Fruit fly (Drosophila melanogaster) whole organism, embryonic: Measurements from ENCODE around the gene CG33108.

Source experiments
- C15 ChIP-seq: fragments of 200-800 bp; sonication (Bioruptor generic); IDR thresholded peaks from 3 replicates; pipeline ENCODE4 v1.3.6; 2022; ENCODE audit warnings: missing biosample characterization, missing genetic modification characterization
- CG10267 ChIP-seq: fragments of 200-800 bp; sonication (Bioruptor generic); optimal IDR thresholded peaks from 2 replicates; lab custom pipeline; 2018; ENCODE audit warnings: missing biosample characterization, mild to moderate bottlenecking, missing genetic modification characterization, moderate library complexity
- CG12744 ChIP-seq: fragments of 200-800 bp; sonication (Bioruptor generic); optimal IDR thresholded peaks from 2 replicates; lab custom pipeline; 2016; ENCODE audit warnings: missing biosample characterization, missing genetic modification characterization
- CG12942 ChIP-seq: fragments of 200-800 bp; sonication (Bioruptor generic); optimal IDR thresholded peaks from 3 replicates; lab custom pipeline; 2016; ENCODE audit warnings: missing biosample characterization, missing genetic modification characterization
- CG13424 ChIP-seq: fragments of 200-800 bp; sonication (Bioruptor generic); optimal IDR thresholded peaks from 2 replicates; lab custom pipeline; 2019; ENCODE audit warnings: missing biosample characterization, mild to moderate bottlenecking, missing genetic modification characterization, moderate library complexity
- CG13894 ChIP-seq: fragments of 200-800 bp; sonication (Bioruptor generic); optimal IDR thresholded peaks from 3 replicates; lab custom pipeline; 2018; ENCODE audit warnings: missing biosample characterization, mild to moderate bottlenecking, missing genetic modification characterization, moderate library complexity
- CG1529 ChIP-seq: fragments of 200-800 bp; sonication (Bioruptor generic); optimal IDR thresholded peaks from 3 replicates; lab custom pipeline; 2018; ENCODE audit warnings: missing biosample characterization, missing genetic modification characterization
- CG1602 ChIP-seq: fragments of 200-800 bp; sonication (Bioruptor generic); optimal IDR thresholded peaks from 3 replicates; lab custom pipeline; 2016; ENCODE audit warnings: missing biosample characterization, missing genetic modification characterization
- CG1603 ChIP-seq: fragments of 200-800 bp; sonication (Bioruptor generic); optimal IDR thresholded peaks from 2 replicates; lab custom pipeline; 2019; ENCODE audit warnings: missing biosample characterization, mild to moderate bottlenecking, missing genetic modification characterization, moderate library complexity
- CG17568 ChIP-seq: fragments of 200-800 bp; sonication (Bioruptor generic); optimal IDR thresholded peaks from 2 replicates; lab custom pipeline; 2018; ENCODE audit warnings: missing biosample characterization, mild to moderate bottlenecking, missing genetic modification characterization, moderate library complexity
- CG18599 ChIP-seq: fragments of 200-800 bp; sonication (Bioruptor generic); optimal IDR thresholded peaks from 3 replicates; lab custom pipeline; 2017; ENCODE audit warnings: missing biosample characterization, missing genetic modification characterization, mild to moderate bottlenecking, moderate library complexity, missing genetic modification reagents
- CG2116 ChIP-seq: fragments of 200-800 bp; sonication (Bioruptor generic); optimal IDR thresholded peaks from 3 replicates; lab custom pipeline; 2018; ENCODE audit warnings: missing biosample characterization, mild to moderate bottlenecking, missing genetic modification characterization
- CG2678 ChIP-seq: fragments of 200-800 bp; sonication (Bioruptor generic); optimal IDR thresholded peaks from 3 replicates; lab custom pipeline; 2019; ENCODE audit warnings: missing biosample characterization, mild to moderate bottlenecking, missing genetic modification characterization, moderate library complexity
- CG3163 ChIP-seq: fragments of 200-800 bp; sonication (Bioruptor generic); optimal IDR thresholded peaks from 3 replicates; lab custom pipeline; 2016; ENCODE audit warnings: missing biosample characterization, missing genetic modification characterization
- CG4854 ChIP-seq: fragments of 200-800 bp; sonication (Bioruptor generic); optimal IDR thresholded peaks from 2 replicates; lab custom pipeline; 2016; ENCODE audit warnings: missing biosample characterization, missing genetic modification characterization, inconsistent platforms
- CG5180 ChIP-seq: fragments of 200-800 bp; sonication (Bioruptor generic); optimal IDR thresholded peaks from 3 replicates; lab custom pipeline; 2017; ENCODE audit warnings: missing biosample characterization, missing genetic modification characterization, mild to moderate bottlenecking, moderate library complexity, missing genetic modification reagents
- CG6683 ChIP-seq: fragments of 200-800 bp; sonication (Bioruptor generic); optimal IDR thresholded peaks from 2 replicates; lab custom pipeline; 2017; ENCODE audit warnings: missing biosample characterization, mild to moderate bottlenecking, missing genetic modification characterization, missing genetic modification reagents
- CG8089 ChIP-seq: fragments of 200-800 bp; sonication (Bioruptor generic); optimal IDR thresholded peaks from 3 replicates; lab custom pipeline; 2016; ENCODE audit warnings: missing biosample characterization, missing genetic modification characterization
- Camta ChIP-seq: fragments of 200-800 bp; sonication (Bioruptor generic); optimal IDR thresholded peaks from 2 replicates; lab custom pipeline; 2016; ENCODE audit warnings: missing biosample characterization, missing genetic modification characterization
- Dbx ChIP-seq: fragments of 200-800 bp; sonication (Bioruptor generic); IDR thresholded peaks from 3 replicates; pipeline ENCODE4 v1.3.6; 2022; ENCODE audit warnings: missing biosample characterization, missing genetic modification characterization
- Ets97D ChIP-seq: fragments of 200-800 bp; sonication (Bioruptor generic); optimal IDR thresholded peaks from 3 replicates; lab custom pipeline; 2016; ENCODE audit warnings: missing biosample characterization, missing genetic modification characterization
- Fer2 ChIP-seq: fragments of 200-800 bp; sonication (Bioruptor generic); optimal IDR thresholded peaks from 2 replicates; lab custom pipeline; 2018; ENCODE audit warnings: missing biosample characterization, mild to moderate bottlenecking, missing genetic modification characterization, moderate library complexity
- GATAe ChIP-seq: fragments of 200-800 bp; sonication (Bioruptor generic); conservative IDR thresholded peaks from 2 replicates; pipeline ENCODE4 v1.3.6; 2022; ENCODE audit warnings: missing biosample characterization, missing genetic modification characterization
- Hmx ChIP-seq: fragments of 200-800 bp; sonication (Bioruptor generic); optimal IDR thresholded peaks from 2 replicates; lab custom pipeline; 2016; ENCODE audit warnings: missing biosample characterization, missing genetic modification characterization
- Hr3 ChIP-seq: fragments of 200-800 bp; sonication (Bioruptor generic); optimal IDR thresholded peaks from 3 replicates; lab custom pipeline; 2016; ENCODE audit warnings: missing biosample characterization, missing genetic modification characterization
- NfI ChIP-seq: fragments of 200-800 bp; sonication (Bioruptor generic); optimal IDR thresholded peaks from 3 replicates; lab custom pipeline; 2018; ENCODE audit warnings: missing biosample characterization, mild to moderate bottlenecking, missing genetic modification characterization, moderate library complexity
- Optix ChIP-seq: fragments of 200-800 bp; sonication (Bioruptor generic); IDR thresholded peaks from 3 replicates; pipeline ENCODE4 v1.3.6; 2022; ENCODE audit warnings: missing biosample characterization, missing genetic modification characterization
- Sry-β ChIP-seq: fragments of 200-800 bp; sonication (Bioruptor generic); optimal IDR thresholded peaks from 2 replicates; lab custom pipeline; 2018; ENCODE audit warnings: missing biosample characterization, mild to moderate bottlenecking, missing genetic modification characterization, moderate library complexity
- Vsx1 ChIP-seq: fragments of 200-800 bp; sonication (Bioruptor generic); optimal IDR thresholded peaks from 2 replicates; lab custom pipeline; 2017; ENCODE audit warnings: missing biosample characterization, mild to moderate bottlenecking, missing genetic modification characterization, missing genetic modification reagents
- abd-A ChIP-seq: fragments of 200-800 bp; sonication (Bioruptor generic); optimal IDR thresholded peaks from 3 replicates; lab custom pipeline; 2019; ENCODE audit warnings: missing biosample characterization, mild to moderate bottlenecking, missing genetic modification characterization, moderate library complexity
- ara ChIP-seq: fragments of 200-800 bp; sonication (Bioruptor generic); IDR thresholded peaks from 2 replicates; pipeline ENCODE4 v1.3.6; 2022; ENCODE audit warnings: missing biosample characterization, missing genetic modification characterization
- ash1 ChIP-seq: fragments of 200-800 bp; sonication (Bioruptor generic); optimal IDR thresholded peaks from 2 replicates; lab custom pipeline; 2018; ENCODE audit warnings: missing biosample characterization, mild to moderate bottlenecking, missing genetic modification characterization
- az2 ChIP-seq: fragments of 200-800 bp; sonication (Bioruptor generic); optimal IDR thresholded peaks from 3 replicates; lab custom pipeline; 2016; ENCODE audit warnings: missing biosample characterization, missing genetic modification characterization
- cato ChIP-seq: fragments of 200-800 bp; sonication (Bioruptor generic); optimal IDR thresholded peaks from 2 replicates; lab custom pipeline; 2016; ENCODE audit warnings: missing biosample characterization, missing genetic modification characterization, borderline replicate concordance
- chn ChIP-seq: fragments of 200-800 bp; sonication (Bioruptor generic); optimal IDR thresholded peaks from 2 replicates; lab custom pipeline; 2016; ENCODE audit warnings: missing biosample characterization, missing genetic modification characterization
- cwo ChIP-seq: fragments of 200-800 bp; sonication (Bioruptor generic); optimal IDR thresholded peaks from 3 replicates; lab custom pipeline; 2017; ENCODE audit warnings: missing biosample characterization, missing genetic modification characterization, mild to moderate bottlenecking, moderate library complexity, missing genetic modification reagents
- dmrt11E ChIP-seq: fragments of 200-800 bp; sonication (Bioruptor generic); optimal IDR thresholded peaks from 3 replicates; lab custom pipeline; 2018; ENCODE audit warnings: missing biosample characterization, mild to moderate bottlenecking, missing genetic modification characterization, moderate library complexity
- gcm2 ChIP-seq: fragments of 200-800 bp; sonication (Bioruptor generic); optimal IDR thresholded peaks from 2 replicates; lab custom pipeline; 2016; ENCODE audit warnings: missing biosample characterization, missing genetic modification characterization
- grau ChIP-seq: fragments of 200-800 bp; optimal IDR thresholded peaks from 3 replicates; lab custom pipeline; 2019; ENCODE audit warnings: missing biosample characterization, mild to moderate bottlenecking, missing genetic modification characterization, moderate library complexity
- hkb ChIP-seq, 2 experiments: fragments of 200-800 bp in 1 of 2; fragments of >200 bp in 1 of 2; sonication (Bioruptor generic) in 1 of 2; IDR thresholded peaks in 1 of 2; optimal IDR thresholded peaks in 1 of 2; 2 replicates each; pipeline versions ENCODE4 v1.3.6 to Lab custom; 2017 to 2022; ENCODE audit warnings: missing biosample characterization in 1 of 2, missing genetic modification characterization in 1 of 2
- ind ChIP-seq: fragments of 200-800 bp; sonication (Bioruptor generic); optimal IDR thresholded peaks from 3 replicates; lab custom pipeline; 2016; ENCODE audit warnings: missing biosample characterization, missing genetic modification characterization
- oc ChIP-seq: fragments of 200-800 bp; sonication (Bioruptor generic); optimal IDR thresholded peaks from 2 replicates; lab custom pipeline; 2018; ENCODE audit warnings: missing biosample characterization, mild to moderate bottlenecking, missing genetic modification characterization, moderate library complexity
- odd ChIP-seq: fragments of 200-800 bp; sonication (Bioruptor generic); optimal IDR thresholded peaks from 2 replicates; lab custom pipeline; 2017; ENCODE audit warnings: missing biosample characterization, mild to moderate bottlenecking, missing genetic modification characterization
- twi ChIP-seq: fragments of 200-800 bp; optimal IDR thresholded peaks from 2 replicates; lab custom pipeline; 2019; ENCODE audit warnings: missing biosample characterization, mild to moderate bottlenecking, missing genetic modification characterization, moderate library complexity
- unc-4 ChIP-seq: fragments of 200-800 bp; sonication (Bioruptor generic); IDR thresholded peaks from 2 replicates; pipeline ENCODE4 v1.3.6; 2022; ENCODE audit warnings: missing biosample characterization, missing genetic modification characterization; ENCODE audit not compliant: partially characterized antibody
- wek ChIP-seq: fragments of 200-800 bp; sonication (Bioruptor generic); optimal IDR thresholded peaks from 3 replicates; lab custom pipeline; 2018; ENCODE audit warnings: missing biosample characterization, mild to moderate bottlenecking, missing genetic modification characterization, moderate library complexity
- wor ChIP-seq: fragments of 200-800 bp; sonication (Bioruptor generic); IDR thresholded peaks from 2 replicates; pipeline ENCODE4 v1.3.6; 2022; ENCODE audit warnings: missing biosample characterization, missing genetic modification characterization
- zfh1 ChIP-seq: fragments of 200-800 bp; sonication (Bioruptor generic); IDR thresholded peaks from 3 replicates; pipeline ENCODE4 v1.3.6; 2022; ENCODE audit warnings: missing biosample characterization, missing genetic modification characterization

Gene CG33108

dm6 chr3R:24037538-24038265, 42.2 kb downstream of the CG33108 start, which contains the start of gene spas (continued):
- peak; percentile 62 for TF ChIP-seq ara (GFP tag; lab: Robert Waterston, UW)
- peak; percentile 75 for TF ChIP-seq ind
- TF ChIP-seq CG12744 (GFP tag; lab: Kevin White, UChicago): peak; percentile 34
- peak; percentile 63 for TF ChIP-seq CG2678 (tag; lab: Kevin White, UChicago)
- TF ChIP-seq dmrt11E (tag; lab: Kevin White, UChicago): peak; percentile 78
- TF ChIP-seq hkb (optimal IDR thresholded peaks at IDR 0.05; lab: Kevin White, UChicago): peak; percentile 41
- TF ChIP-seq hkb (GFP tag; IDR thresholded peaks at IDR 0.05; lab: Robert Waterston, UW): peak; percentile 55
- no peak for TF ChIP-seq odd
- peak; percentile 54 for TF ChIP-seq CG1602 (GFP tag; lab: Kevin White, UChicago)
- TF ChIP-seq gcm2 (GFP tag; lab: Kevin White, UChicago): no peak
- TF ChIP-seq wor (GFP tag; lab: Robert Waterston, UW): peak; percentile 52; the same call in 1 of the 2 replicates
- TF ChIP-seq Fer2 (tag; lab: Kevin White, UChicago): peak; percentile 22
- TF ChIP-seq CG5180: no peak
- no peak for TF ChIP-seq cwo
- TF ChIP-seq cato: no peak
- peak; percentile 53 for TF ChIP-seq CG13894 (tag; lab: Kevin White, UChicago)
- TF ChIP-seq CG3163: peak; percentile 58
- no peak for TF ChIP-seq CG6683
- peak; percentile 16 for TF ChIP-seq Camta (GFP tag; lab: Kevin White, UChicago)
- peak; percentile 80 for TF ChIP-seq chn (GFP tag; lab: Kevin White, UChicago)
- peak; percentile 69 for TF ChIP-seq NfI (GFP tag; lab: Kevin White, UChicago)
- no peak for TF ChIP-seq Hmx (GFP tag; lab: Kevin White, UChicago)
- peak; percentile 58 for TF ChIP-seq Ets97D (GFP tag; lab: Kevin White, UChicago)
- peak; percentile 44 for TF ChIP-seq CG18599
- peak; percentile 15 for TF ChIP-seq CG1529 (GFP tag; lab: Kevin White, UChicago)
- peak; percentile 63 for TF ChIP-seq CG2116 (GFP tag; lab: Kevin White, UChicago)
- TF ChIP-seq CG10267 (tag; lab: Kevin White, UChicago): peak; percentile 65
- no peak for TF ChIP-seq wek (GFP tag; lab: Kevin White, UChicago)
- TF ChIP-seq az2: peak; percentile 57
- TF ChIP-seq C15 (GFP tag; lab: Robert Waterston, UW): 0 out of 3 replicates have a peak, but pooled peaks have one; percentile 37
- peak; percentile 53 for TF ChIP-seq grau (tag; lab: Kevin White, UChicago)
- peak; percentile 46 for TF ChIP-seq twi (tag; lab: Kevin White, UChicago)
- TF ChIP-seq zfh1 (GFP tag; lab: Robert Waterston, UW): peak; percentile 87
- peak; percentile 69 for TF ChIP-seq CG12942 (GFP tag; lab: Kevin White, UChicago)
- peak; percentile 68 for TF ChIP-seq CG13424 (tag; lab: Kevin White, UChicago)
- TF ChIP-seq Sry-β: peak; percentile 96
- peak; percentile 88 for TF ChIP-seq unc-4 (GFP tag; lab: Robert Waterston, UW)
- TF ChIP-seq Vsx1 (GFP tag; lab: Kevin White, UChicago): no peak
- no peak for TF ChIP-seq abd-A (tag; lab: Kevin White, UChicago)
- peak; percentile 90 for TF ChIP-seq CG1603 (tag; lab: Kevin White, UChicago)
- no peak for TF ChIP-seq CG17568
- peak; percentile 76; the same call in 2 of the 3 replicates for TF ChIP-seq Optix (GFP tag; lab: Robert Waterston, UW)
- no peak for TF ChIP-seq GATAe (GFP tag; lab: Robert Waterston, UW)
- TF ChIP-seq CG4854 (GFP tag; lab: Kevin White, UChicago): peak; percentile 45
- TF ChIP-seq oc (tag; lab: Kevin White, UChicago): peak; percentile 26
- TF ChIP-seq ash1 (GFP tag; lab: Kevin White, UChicago): no peak
- peak; percentile 82 for TF ChIP-seq Hr3 (GFP tag; lab: Kevin White, UChicago)
- peak; percentile 72; the same call in 2 of the 3 replicates for TF ChIP-seq Dbx (GFP tag; lab: Robert Waterston, UW)
- TF ChIP-seq CG8089 (GFP tag; lab: Kevin White, UChicago): peak; percentile 56
